Worm (Caenorhabditis elegans) whole organism, midembryonic: ENCODE results near the gene T05A8.2.

Experiments
- T22C8.4 ChIP-seq: fragments of 200-800 bp; sonication (Bioruptor generic); IDR thresholded peaks from 2 replicates; pipeline ENCODE4 v1.3.6; 2022; ENCODE audit warnings: missing genetic modification characterization, missing compliant biosample characterization
- cog-1 ChIP-seq: sonication (generic microtip); optimal IDR thresholded peaks from 2 replicates; lab custom pipeline; 2016; ENCODE audit warnings: missing genetic modification characterization, missing compliant biosample characterization
- flt-1 ChIP-seq: fragments of 200-800 bp; sonication (Bioruptor generic); IDR thresholded peaks from 2 replicates; pipeline ENCODE4 v1.3.6; 2022; ENCODE audit warnings: missing genetic modification characterization, missing compliant biosample characterization
- klf-2 ChIP-seq: fragments of 200-800 bp; sonication (Bioruptor generic); conservative IDR thresholded peaks from 2 replicates; pipeline ENCODE4 v1.3.6; 2022; ENCODE audit warnings: missing genetic modification reagents, missing genetic modification characterization, missing compliant biosample characterization
- med-1 ChIP-seq: sonication (generic microtip); optimal IDR thresholded peaks from 2 replicates; lab custom pipeline; 2017; ENCODE audit warnings: missing genetic modification characterization, mild to moderate bottlenecking, missing compliant biosample characterization, antibody characterized with exemption, missing genetic modification reagents; ENCODE audit not compliant: insufficient read depth
- ref-1 ChIP-seq: fragments of 200-800 bp; sonication (Bioruptor generic); conservative IDR thresholded peaks from 2 replicates; pipeline ENCODE4 v1.3.6; 2022; ENCODE audit warnings: missing genetic modification reagents, missing genetic modification characterization, missing compliant biosample characterization
- tab-1 ChIP-seq: fragments of 200-800 bp; sonication (Bioruptor generic); IDR thresholded peaks from 2 replicates; pipeline ENCODE4 v1.3.6; 2022; ENCODE audit warnings: missing genetic modification characterization, missing compliant biosample characterization
- ztf-23 ChIP-seq: fragments of 200-800 bp; sonication (Bioruptor generic); IDR thresholded peaks from 2 replicates; pipeline ENCODE4 v1.3.6; 2022; ENCODE audit warnings: missing genetic modification reagents, missing genetic modification characterization, missing compliant biosample characterization
- ztf-29 ChIP-seq: fragments of 200-800 bp; sonication (Bioruptor generic); IDR thresholded peaks from 2 replicates; pipeline ENCODE4 v1.3.6; 2022; ENCODE audit warnings: missing genetic modification reagents, missing genetic modification characterization, missing compliant biosample characterization

DNA sequence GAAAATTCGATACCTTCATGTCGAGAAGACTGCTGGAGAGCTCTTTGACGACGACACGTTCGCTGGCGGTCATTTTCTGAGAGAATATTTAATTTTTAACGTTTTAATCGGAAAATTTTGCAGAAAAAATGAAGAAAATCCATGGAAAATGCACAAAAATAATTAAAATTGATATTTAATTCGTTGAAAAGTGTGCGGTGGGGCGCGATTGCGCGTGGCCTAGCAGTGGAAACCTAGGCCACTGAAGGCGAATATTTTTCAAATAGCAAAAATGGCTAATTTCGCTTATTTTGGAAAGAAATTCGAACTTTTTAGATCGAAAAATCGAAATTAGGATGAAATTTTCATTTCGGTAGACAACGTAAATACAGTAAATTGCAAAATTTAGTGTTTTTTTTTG is 41.7 kb upstream of the T05A8.2 start, which contains the start of gene F29A7.6:
- no peak for TF ChIP-seq tab-1 (GFP tag; lab: Robert Waterston, UW)
- TF ChIP-seq med-1 (GFP tag; lab: Kevin White, UChicago): no peak
- TF ChIP-seq klf-2 (GFP tag; lab: Robert Waterston, UW): no peak
- TF ChIP-seq flt-1: peak; percentile 65
- peak; percentile 72; the same call in 1 of the 2 replicates for TF ChIP-seq ztf-23
- TF ChIP-seq T22C8.4 (GFP tag; lab: Robert Waterston, UW): no peak
- peak; percentile 20 for TF ChIP-seq cog-1 (tag; lab: Kevin White, UChicago)
- no peak for TF ChIP-seq ztf-29 (GFP tag; lab: Robert Waterston, UW)
- no peak for TF ChIP-seq ref-1 (GFP tag; lab: Robert Waterston, UW)
